Worm (Caenorhabditis elegans): Measurements from ENCODE around the gene Y49A3A.3.
A peak's percentile ranks its signal among the peaks of the same experiment; 100 is the strongest.

DNA sequence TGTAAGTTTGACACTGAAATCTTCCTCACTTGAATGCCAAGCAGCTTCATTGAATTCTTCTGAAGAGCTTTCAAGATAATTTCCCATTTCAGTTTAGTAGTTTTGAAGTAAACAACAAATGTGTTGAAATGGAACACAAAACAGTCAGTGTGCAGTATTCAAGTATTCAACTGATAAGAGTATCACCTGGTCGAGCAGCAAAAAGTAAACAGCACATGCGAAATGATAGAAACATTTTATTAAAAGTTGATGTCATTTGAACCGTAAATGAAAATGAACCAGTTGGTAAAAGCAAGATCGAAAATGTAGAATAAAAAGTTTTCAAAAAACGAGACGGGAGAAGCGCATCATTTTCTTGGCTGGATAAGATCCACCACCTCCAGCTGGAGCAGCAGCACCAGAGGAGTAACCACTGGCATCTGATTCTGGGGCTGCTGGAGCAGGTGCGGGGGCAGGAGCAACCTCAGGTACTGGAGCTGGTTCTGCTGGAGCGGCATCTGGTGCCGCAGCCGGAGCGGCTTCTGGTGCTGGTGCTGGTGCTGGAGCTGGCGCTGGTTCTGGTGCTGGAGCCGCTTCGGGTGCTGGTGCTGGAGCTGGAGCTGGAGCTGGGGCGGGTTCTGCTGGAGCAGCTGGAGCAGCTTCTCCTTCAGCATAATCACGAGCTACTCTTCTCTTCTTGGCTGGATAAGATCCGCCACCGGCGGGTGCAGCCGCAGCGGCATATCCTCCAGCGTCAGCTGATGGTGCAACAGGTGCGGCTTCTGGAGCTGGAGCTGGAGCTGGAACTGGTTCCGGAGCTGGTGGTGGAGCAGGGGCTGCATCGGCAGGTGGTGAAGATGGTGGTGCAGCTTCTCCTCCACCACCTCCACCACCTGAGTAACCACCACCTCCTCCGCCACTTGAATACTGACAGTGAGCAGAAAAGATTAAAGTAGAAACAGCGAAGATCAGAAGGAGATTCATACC is 29.4 kb upstream of the Y49A3A.3 start, which contains the start of the genes F47B8.4 and F47B8.18:
- peak; percentile 99 for TF ChIP-seq set-16 (GFP tag; IDR thresholded peaks at IDR 0.05)
- TF ChIP-seq nhr-48 (tag; optimal IDR thresholded peaks at IDR 0.05) = no peak
- 0 out of 2 replicates have a peak, but pooled peaks have one; percentile 33 for TF ChIP-seq dmd-9 (GFP tag; IDR thresholded peaks at IDR 0.05)
- TF ChIP-seq lin-1 (GFP tag; IDR thresholded peaks at IDR 0.05) = no peak

Data from whole organism, L4 larva.